Worm (Caenorhabditis elegans): Measurements from ENCODE around the gene cbp-1.

Gene cbp-1

DNA sequence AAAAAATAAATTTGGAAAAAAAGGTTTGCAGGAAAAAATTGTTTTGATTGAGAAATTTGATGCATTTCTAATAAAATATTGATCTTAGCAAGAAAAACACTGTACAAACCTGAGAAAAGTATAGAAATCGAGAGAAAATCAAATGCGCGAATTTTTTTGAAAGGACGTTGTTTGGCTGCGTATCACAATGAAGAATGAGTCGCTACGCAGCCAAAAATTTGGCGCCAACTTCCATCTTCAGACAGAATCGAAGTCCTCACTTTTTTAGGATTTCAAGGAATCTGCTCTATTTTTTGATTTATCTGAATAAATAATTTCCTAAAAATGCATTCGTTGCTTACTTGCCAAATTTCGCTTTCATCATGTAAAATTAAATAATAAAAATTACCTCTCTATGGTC is 19.6 kb upstream of the cbp-1 start:
- no peak for TF ChIP-seq unc-62 (GFP tag; optimal IDR thresholded peaks at IDR 0.05)

DNA sequence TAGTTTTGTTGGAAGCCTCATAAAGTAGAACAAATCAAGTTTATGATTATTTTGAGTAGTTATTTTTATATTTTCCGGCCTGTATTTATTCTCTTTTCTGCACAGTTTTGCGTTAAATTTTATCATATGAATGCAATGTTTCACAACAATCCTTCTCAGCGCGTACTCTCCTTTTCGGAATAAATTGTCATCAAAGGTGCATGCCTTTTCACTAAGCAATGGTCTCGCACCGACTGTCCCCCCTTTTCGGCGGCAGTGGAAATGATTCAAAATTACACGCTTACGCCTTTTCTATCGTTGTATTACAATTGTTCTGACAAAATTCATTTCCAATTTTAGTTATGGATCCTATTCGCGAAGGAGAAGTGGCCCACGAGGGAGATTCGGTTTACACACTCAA is 19.2 kb upstream of the cbp-1 start, which contains the start of the genes iff-1 and cdk-1:
Gene iff-1, minus strand, starts transcription at position 61 of the 400 bp plus-strand sequence.
Gene cdk-1, plus strand, starts transcription at position 340 of the 400 bp plus-strand sequence.
- TF ChIP-seq unc-62 (GFP tag; optimal IDR thresholded peaks at IDR 0.05), result no peak

DNA sequence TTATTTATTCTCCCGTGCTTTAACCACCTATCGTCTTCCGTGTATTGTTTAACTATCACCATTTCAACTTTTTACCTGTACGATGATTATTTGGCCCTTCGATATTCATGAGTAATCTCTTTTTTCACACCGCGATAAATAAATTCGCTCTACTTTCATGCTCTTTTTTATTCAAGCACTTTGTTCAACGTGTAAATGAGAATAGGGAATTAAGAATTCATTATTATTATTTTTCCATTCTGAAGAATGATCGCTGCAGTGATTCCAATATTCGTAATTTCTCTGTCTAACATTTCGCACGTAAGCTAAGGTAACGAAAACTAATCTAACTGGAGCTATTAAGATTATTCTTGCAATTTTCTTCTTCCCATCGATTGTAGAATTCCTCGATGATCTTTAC is 17.6 kb upstream of the cbp-1 start, which contains the start of gene T05G5.4:
Gene T05G5.4, plus strand, starts transcription at position 241 of the 400 bp plus-strand sequence.
- no peak for TF ChIP-seq unc-62 (GFP tag; optimal IDR thresholded peaks at IDR 0.05)

DNA sequence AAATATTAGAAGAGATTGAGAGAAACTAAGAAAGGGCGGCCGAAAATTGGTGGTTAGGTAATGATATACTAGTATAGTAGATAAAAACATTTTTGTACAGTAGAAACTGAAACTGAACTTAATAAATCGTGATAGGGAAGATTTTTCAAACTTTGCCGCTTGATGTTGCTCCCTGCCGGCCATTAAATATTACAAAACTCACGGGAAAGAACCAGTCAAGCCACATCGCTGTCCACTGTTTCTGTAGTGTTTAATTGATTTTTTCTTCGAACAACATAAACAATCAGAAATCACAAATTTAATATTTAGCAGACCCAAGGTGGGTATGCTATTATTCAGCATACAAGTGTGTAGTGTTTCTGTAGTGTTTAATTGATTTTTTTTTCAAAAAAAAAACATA is 15.2 kb upstream of the cbp-1 start, which contains the start of gene T05G5.5:
Gene T05G5.5, minus strand, starts transcription at position 359 of the 400 bp plus-strand sequence.
- TF ChIP-seq unc-62 (GFP tag; optimal IDR thresholded peaks at IDR 0.05), result no peak

DNA sequence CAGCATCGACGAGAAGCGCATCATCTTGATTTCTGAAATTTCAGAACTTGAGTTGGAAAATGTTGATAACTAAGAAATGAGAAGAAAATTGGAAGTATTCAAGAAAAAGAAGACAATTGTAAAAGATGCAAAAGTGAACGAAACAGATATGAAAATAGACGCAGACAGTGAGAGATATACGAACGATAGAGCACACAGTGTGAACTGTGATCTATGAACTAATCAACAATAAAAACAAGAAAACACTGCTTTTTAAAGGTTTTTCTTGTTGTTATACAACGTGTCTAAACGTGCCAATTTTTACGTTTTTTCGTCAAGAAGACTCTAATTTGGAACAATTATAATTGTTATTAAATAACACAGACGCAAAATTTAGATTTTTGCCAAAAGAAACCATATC is 13.5 kb upstream of the cbp-1 start, which contains the start of gene ech-6:
Gene ech-6, minus strand, starts transcription at position 32 of the 400 bp plus-strand sequence.
- TF ChIP-seq unc-62 (GFP tag; optimal IDR thresholded peaks at IDR 0.05), result no peak

DNA sequence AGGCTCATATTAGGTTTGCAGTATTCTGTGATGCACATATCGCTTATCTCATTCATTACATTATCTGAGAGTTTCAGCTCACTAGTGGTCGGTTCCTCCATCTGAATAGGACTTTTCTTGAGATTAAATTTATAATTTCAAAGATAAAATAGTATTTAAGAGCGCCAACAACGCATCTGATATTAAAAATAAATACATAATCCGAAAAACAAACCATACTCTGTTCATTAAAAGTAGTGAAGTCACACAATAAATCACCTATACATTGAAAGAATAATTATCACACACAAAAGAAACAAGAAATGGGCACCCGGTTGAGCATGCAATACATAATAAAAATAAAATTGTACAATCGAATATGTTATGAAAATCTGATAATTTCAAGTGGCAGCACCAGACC is 8.9 kb upstream of the cbp-1 start, which contains the start of gene vps-53:
Gene vps-53, minus strand, starts transcription at position 101 of the 400 bp plus-strand sequence.
- no peak for TF ChIP-seq unc-62 (GFP tag; optimal IDR thresholded peaks at IDR 0.05)

DNA sequence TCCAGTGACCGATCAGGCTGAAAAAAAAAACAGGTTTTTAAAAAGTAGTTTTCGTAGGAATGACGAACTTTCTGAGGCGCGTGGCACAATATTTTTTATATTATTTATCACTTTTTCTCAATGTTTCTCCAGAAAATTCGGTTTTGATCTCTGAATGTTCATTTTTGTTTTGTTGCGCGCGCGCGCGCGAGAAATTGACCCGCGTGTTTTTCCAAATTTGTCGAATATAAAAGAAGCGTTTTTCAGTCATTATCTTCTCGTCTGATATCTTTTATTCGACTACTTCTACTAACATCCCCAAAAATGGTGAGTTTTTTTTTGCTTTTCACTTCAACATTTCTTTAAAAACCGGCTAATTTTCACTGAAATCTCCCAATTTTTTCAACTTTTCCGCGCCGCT is 7.5 kb upstream of the cbp-1 start, which contains the start of gene rmd-1:
Gene rmd-1, plus strand, starts transcription at position 247 of the 400 bp plus-strand sequence.
- TF ChIP-seq unc-62 (GFP tag; optimal IDR thresholded peaks at IDR 0.05), result no peak

DNA sequence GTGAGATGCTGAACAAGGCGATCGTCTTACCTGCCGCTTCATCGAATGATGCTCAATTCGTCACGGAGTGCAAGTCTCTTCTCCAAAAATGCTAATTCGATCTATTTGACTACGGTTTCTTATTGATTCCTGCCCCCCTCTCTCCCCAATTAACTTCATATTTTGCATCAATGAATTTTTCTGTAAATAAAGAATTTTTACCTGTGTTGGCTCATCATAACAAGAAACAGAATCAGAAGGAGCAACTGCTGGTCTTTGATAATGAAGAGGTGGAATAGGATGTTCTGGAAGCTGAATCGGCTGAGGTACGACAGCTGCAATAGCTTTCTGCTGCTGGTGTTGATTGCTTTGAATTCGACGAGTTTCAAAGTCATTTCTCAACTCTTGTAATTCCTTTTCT is 6.1 kb upstream of the cbp-1 start:
- TF ChIP-seq unc-62 (GFP tag; optimal IDR thresholded peaks at IDR 0.05), result no peak

DNA sequence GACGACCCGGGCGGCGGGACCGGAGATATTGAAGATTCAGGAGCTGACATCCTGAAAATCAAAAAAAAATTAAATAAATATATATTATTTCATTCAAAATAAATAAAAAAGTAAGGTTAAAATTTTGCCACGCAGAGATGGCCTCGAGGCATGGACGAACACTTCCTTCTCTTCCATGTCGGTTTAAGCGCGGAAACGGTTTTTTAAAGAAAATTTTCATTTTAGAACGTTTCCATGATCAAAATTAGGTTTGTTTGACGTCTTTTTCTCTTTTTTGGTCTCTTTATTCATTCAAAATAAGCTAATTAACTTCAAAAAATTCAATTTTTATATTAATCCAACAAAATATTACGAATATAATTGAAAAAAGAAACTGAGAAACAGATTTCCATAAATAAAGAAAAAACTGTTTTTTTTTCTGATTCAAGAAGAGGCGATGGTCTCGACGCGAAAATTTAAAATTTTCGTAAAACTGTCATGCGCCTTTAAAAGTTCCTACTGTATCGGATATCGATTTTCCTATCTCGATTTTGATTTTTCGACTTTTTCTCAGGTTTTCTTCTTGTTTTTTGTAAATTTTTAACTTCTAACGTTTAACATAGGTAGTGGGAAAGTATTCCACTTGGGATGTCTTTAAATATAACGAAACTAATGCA is 4.1 kb upstream of the cbp-1 start, which contains the start of gene gcc-2:
Gene gcc-2, minus strand, starts transcription at position 51 of the 656 bp plus-strand sequence.
- no peak for TF ChIP-seq unc-62 (GFP tag; optimal IDR thresholded peaks at IDR 0.05)

DNA sequence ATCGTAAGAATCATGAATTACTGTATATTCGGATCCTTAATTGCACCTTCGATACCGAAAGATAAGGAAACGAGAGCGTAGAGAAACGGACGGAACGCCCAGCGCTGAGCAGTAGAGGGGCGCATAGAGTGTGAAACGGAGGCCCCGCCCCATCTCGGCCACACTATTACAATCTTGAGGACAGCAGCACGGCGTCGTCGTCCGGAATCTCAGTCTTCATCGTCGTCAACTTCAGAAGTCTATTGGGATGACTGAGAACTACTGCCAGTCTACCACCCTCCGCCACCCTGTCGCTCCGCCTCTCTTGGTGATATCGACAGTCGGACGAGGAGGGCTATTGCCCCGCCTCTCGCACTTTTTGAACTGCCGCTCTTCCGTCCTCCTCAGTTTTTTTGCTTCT is 1.6 kb upstream of the cbp-1 start:
- TF ChIP-seq unc-62 (GFP tag; optimal IDR thresholded peaks at IDR 0.05), result no peak

DNA sequence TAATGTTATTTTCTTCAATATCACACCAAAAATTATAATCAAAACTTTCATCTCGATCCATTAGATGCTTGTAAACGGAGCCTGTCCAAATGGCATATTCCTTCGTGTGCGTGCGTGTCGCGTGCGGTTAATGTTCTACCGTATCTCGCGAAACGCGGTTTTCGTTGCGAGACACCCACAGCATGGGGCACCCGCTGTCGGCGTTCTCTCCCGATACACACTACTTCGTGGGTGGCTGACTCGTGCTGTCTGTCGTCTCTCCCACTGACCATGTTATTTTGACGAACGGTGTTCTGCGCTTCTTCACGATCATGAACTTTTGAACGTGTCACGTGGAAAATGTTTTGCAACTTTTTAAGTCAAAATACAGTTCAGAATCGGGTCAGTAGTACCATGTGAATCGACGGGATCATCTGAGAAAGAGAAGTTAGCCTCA is 826 bp upstream of the cbp-1 start:
- TF ChIP-seq unc-62 (GFP tag; optimal IDR thresholded peaks at IDR 0.05), result no peak

DNA sequence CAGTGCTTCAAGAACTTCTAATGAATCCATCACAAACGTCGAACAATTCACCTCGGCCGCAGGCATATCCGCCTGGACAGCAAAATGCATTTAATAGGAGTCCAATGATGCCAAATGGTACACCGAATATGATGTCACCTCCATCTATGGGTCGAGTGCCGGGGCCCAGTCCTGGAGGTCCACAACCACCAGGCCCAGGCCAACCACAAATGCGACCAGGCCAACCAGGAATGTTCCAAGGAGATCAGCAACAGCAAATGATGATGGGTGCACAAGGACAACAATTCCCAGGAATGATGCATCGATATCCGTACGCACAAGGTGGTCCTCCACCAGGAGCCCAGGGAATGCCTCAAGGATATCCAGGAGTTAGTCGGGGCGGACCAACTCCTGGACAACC is 786 bp downstream of the cbp-1 start:
- no peak for TF ChIP-seq unc-62 (GFP tag; optimal IDR thresholded peaks at IDR 0.05)

DNA sequence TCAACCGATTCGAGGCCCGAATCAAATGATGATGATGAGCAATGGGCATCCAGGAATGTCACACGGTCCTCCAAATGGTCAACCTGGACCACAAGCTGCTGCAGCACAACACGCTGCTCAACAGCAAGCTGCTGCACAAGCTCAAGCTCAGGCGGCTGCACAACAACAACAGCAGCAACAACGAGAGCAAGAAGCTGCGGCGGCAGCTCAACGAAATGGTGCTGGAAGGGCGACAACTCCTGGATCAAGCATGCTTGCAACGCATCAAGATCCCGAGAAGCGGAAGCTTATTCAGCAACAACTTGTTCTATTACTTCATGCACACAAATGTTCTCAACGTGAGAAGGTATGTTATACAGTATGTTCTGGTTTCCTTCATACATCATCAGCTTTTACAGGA is 1.7 kb downstream of the cbp-1 start:
- TF ChIP-seq unc-62 (GFP tag; optimal IDR thresholded peaks at IDR 0.05), result no peak

DNA sequence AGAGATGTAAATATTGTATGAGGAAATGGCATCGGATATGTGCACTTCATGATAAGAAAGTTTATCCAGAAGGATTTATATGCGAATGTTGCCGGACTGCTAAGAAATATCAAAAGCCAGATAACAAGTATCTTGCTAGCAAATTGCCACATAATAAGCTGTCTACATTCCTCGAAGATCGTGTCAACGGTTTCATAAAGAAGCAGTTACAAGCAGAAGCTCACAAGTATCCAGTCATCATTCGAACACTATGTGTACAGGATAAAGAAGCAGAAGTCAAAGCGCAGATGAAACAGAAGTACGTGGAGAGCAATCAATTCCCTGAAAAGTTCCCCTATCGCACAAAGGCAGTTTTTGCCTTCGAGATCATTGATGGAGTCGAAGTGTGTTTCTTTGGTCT is 4.3 kb downstream of the cbp-1 start:
- no peak for TF ChIP-seq unc-62 (GFP tag; optimal IDR thresholded peaks at IDR 0.05)

DNA sequence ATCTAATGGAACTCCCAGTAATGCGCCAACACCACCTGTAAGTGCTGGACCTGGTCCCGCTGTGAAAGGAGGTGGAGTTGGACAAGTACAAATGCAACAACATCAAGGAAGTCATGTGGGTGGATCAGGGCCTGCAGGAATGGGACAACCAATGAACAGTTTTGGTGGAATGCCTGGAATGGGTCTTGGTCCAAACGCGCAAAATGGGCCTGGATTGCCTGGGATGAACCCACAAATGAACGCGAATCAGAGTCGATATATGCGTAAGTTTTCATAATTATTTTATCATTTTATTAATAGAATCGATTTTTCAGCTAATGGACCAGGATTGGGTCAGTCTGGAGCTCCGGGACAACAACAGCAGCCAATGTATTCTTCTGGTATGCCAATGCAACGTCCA is 6.1 kb downstream of the cbp-1 start:
- TF ChIP-seq unc-62 (GFP tag; optimal IDR thresholded peaks at IDR 0.05), result no peak

DNA sequence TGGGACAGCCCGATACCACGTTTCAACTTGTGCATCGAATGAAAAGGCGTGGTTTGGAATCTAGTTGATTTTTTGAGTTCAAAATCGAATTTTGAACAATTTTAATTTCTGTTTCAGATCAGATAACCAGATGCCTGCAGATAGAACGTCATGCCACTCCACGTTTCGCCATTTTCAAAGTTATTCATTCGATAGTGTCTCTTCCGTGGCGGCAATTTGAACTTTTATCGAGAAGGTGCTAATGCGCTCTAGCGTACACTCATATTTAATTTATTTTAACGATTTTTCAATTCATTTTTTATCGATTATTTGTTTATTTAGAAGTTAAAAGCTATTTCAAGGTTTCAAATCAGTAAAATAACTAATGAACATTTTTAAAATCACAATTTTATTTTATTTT is 9.6 kb downstream of the cbp-1 start:
- TF ChIP-seq unc-62 (GFP tag; optimal IDR thresholded peaks at IDR 0.05), result no peak

DNA sequence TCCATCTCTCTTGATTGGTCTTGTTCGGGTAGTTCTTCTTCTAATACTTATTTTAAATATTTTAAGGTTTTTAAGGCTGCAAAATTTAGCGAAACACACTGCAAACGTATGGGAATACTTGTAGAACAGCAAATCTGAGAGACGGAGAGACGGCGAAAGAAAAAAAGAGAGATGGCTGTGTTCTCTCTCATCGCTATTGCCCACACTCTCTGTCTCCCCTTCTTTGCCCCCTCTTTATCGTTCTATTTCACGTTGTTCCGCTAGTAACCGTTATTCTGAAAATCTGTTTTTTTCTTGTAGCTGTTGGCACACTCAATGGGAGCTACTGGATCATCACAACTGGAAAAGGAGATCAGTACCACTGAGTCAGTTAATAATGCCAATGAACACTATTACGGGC is 10.0 kb downstream of the cbp-1 start, which contains the start of gene usp-46:
Gene usp-46, plus strand, starts transcription at position 301 of the 400 bp plus-strand sequence.
- TF ChIP-seq unc-62 (GFP tag; optimal IDR thresholded peaks at IDR 0.05), result no peak
